Worm (Caenorhabditis elegans) whole organism, L1 larva: ENCODE data around the gene C44B7.7.

Experiments used
- C04F5.9 ChIP-seq: sonication (generic microtip); optimal IDR thresholded peaks from 2 replicates; lab custom pipeline; 2016; ENCODE audit warnings: missing genetic modification characterization, missing compliant biosample characterization
- C16A3.4 ChIP-seq: fragments of 150-350 bp; optimal IDR thresholded peaks from 2 replicates; lab custom pipeline; 2014; ENCODE audit warnings: missing biosample characterization, missing genetic modification characterization
- C34B4.2 ChIP-seq: sonication (generic microtip); optimal IDR thresholded peaks from 2 replicates; lab custom pipeline; 2017; ENCODE audit warnings: mild to moderate bottlenecking, missing genetic modification characterization, missing compliant biosample characterization
- F16B12.6 ChIP-seq: fragments of 150-350 bp; optimal IDR thresholded peaks from 2 replicates; lab custom pipeline; 2014; ENCODE audit warnings: missing biosample characterization, missing genetic modification characterization
- aha-1 ChIP-seq: fragments of 150-350 bp; optimal IDR thresholded peaks from 2 replicates; lab custom pipeline; 2014; ENCODE audit warnings: missing biosample characterization, missing genetic modification characterization
- alr-1 ChIP-seq: fragments of 200-800 bp; sonication (Bioruptor generic); optimal IDR thresholded peaks from 2 replicates; lab custom pipeline; 2018; ENCODE audit warnings: borderline replicate concordance, mild to moderate bottlenecking, missing genetic modification characterization, missing compliant biosample characterization
- aly-2 ChIP-seq: fragments of 150-350 bp; optimal IDR thresholded peaks from 2 replicates; lab custom pipeline; 2014; ENCODE audit warnings: missing biosample characterization, missing genetic modification characterization
- ama-1 ChIP-seq: fragments of 150-350 bp; optimal IDR thresholded peaks from 2 replicates; lab custom pipeline; 2014
- blmp-1 ChIP-seq: fragments of 150-350 bp; optimal IDR thresholded peaks from 2 replicates; lab custom pipeline; 2014; ENCODE audit warnings: missing biosample characterization, missing genetic modification characterization
- ceh-8 ChIP-seq: fragments of 200-800 bp; sonication (Bioruptor generic); optimal IDR thresholded peaks from 2 replicates; lab custom pipeline; 2018; ENCODE audit warnings: mild to moderate bottlenecking, missing genetic modification characterization, moderate library complexity, missing compliant biosample characterization
- ceh-82 ChIP-seq, 3 experiments: fragments of 150-350 bp in 1 of 3; sonication (generic microtip) in 2 of 3; optimal IDR thresholded peaks; 2 replicates each; lab custom pipeline; 2014 to 2017; ENCODE audit warnings: missing biosample characterization in 3 of 3, missing genetic modification characterization in 3 of 3
- ceh-90 ChIP-seq: sonication (generic microtip); optimal IDR thresholded peaks from 2 replicates; lab custom pipeline; 2016; ENCODE audit warnings: missing genetic modification characterization, missing compliant biosample characterization
- ces-1 ChIP-seq: fragments of 150-350 bp; optimal IDR thresholded peaks from 2 replicates; lab custom pipeline; 2014; ENCODE audit warnings: missing biosample characterization, missing genetic modification reagents, missing genetic modification characterization
- egl-13 ChIP-seq: sonication (generic microtip); optimal IDR thresholded peaks from 2 replicates; lab custom pipeline; 2016; ENCODE audit warnings: missing genotype, missing genetic modification reagents, missing genetic modification characterization, missing compliant biosample characterization
- egl-27 ChIP-seq, 2 experiments: fragments of 150-350 bp in 1 of 2; sonication (generic microtip); optimal IDR thresholded peaks; 3 replicates each; lab custom pipeline; 2017 to 2018; ENCODE audit warnings: missing biosample characterization in 2 of 2, missing genetic modification characterization in 2 of 2, missing genetic modification reagents in 2 of 2
- elt-2 ChIP-seq: sonication (generic microtip); optimal IDR thresholded peaks from 2 replicates; lab custom pipeline; 2016; ENCODE audit warnings: missing genetic modification characterization, mild to moderate bottlenecking, inconsistent platforms, missing compliant biosample characterization, missing genetic modification reagents
- elt-3 ChIP-seq, 6 experiments: fragments of 150-350 bp in 1 of 6; sonication (generic microtip); optimal IDR thresholded peaks; 2 replicates each; lab custom pipeline; 2017 to 2018; ENCODE audit warnings: missing biosample characterization in 6 of 6, missing genetic modification characterization in 6 of 6, inconsistent platforms in 1 of 6
- fkh-10 ChIP-seq: sonication (generic microtip); optimal IDR thresholded peaks from 2 replicates; lab custom pipeline; 2017; ENCODE audit warnings: missing biosample characterization, missing genetic modification reagents, missing genetic modification characterization
- fkh-4 ChIP-seq: sonication (generic microtip); optimal IDR thresholded peaks from 2 replicates; lab custom pipeline; 2016; ENCODE audit warnings: missing compliant biosample characterization, missing genetic modification characterization, borderline replicate concordance
- fos-1 ChIP-seq: fragments of 150-350 bp; optimal IDR thresholded peaks from 2 replicates; lab custom pipeline; 2014; ENCODE audit warnings: missing biosample characterization, missing genetic modification characterization
- grh-1 ChIP-seq: fragments of 200-800 bp; sonication (Bioruptor generic); IDR thresholded peaks from 2 replicates; pipeline ENCODE4 v1.3.6; 2022; ENCODE audit warnings: missing genetic modification reagents, missing genetic modification characterization, missing compliant biosample characterization
- hpl-2 ChIP-seq: fragments of 150-350 bp; optimal IDR thresholded peaks from 2 replicates; lab custom pipeline; 2014; ENCODE audit warnings: missing biosample characterization, missing genetic modification reagents, missing genetic modification characterization
- isw-1 ChIP-seq: fragments of 200-800 bp; sonication (Bioruptor generic); IDR thresholded peaks from 2 replicates; pipeline ENCODE4 v1.3.6; 2022; ENCODE audit warnings: missing genetic modification characterization, missing compliant biosample characterization
- jun-1 ChIP-seq: fragments of 150-350 bp; optimal IDR thresholded peaks from 2 replicates; lab custom pipeline; 2014; ENCODE audit warnings: missing biosample characterization, missing genetic modification reagents, missing genetic modification characterization
- lin-14 ChIP-seq: fragments of 200-800 bp; sonication (Bioruptor generic); optimal IDR thresholded peaks from 2 replicates; lab custom pipeline; 2018; ENCODE audit warnings: mild to moderate bottlenecking, missing genetic modification characterization, moderate library complexity, missing compliant biosample characterization
- lin-15B ChIP-seq: fragments of 150-350 bp; sonication (generic microtip); optimal IDR thresholded peaks from 3 replicates; lab custom pipeline; 2014; ENCODE audit warnings: missing biosample characterization, missing genetic modification characterization
- lin-39 ChIP-seq: fragments of 150-350 bp; optimal IDR thresholded peaks from 2 replicates; lab custom pipeline; 2014; ENCODE audit warnings: missing biosample characterization, missing genetic modification reagents, missing genetic modification characterization
- lsy-2 ChIP-seq, 2 experiments: fragments of 150-350 bp; optimal IDR thresholded peaks; 2 replicates each; lab custom pipeline; 2014; ENCODE audit warnings: missing biosample characterization in 2 of 2, missing genetic modification characterization in 2 of 2
- mab-9 ChIP-seq: fragments of 200-800 bp; sonication (Bioruptor generic); IDR thresholded peaks from 2 replicates; pipeline ENCODE4 v1.3.6; 2022; ENCODE audit warnings: missing genetic modification reagents, missing genetic modification characterization, missing compliant biosample characterization
- mef-2 ChIP-seq: fragments of 150-350 bp; optimal IDR thresholded peaks from 2 replicates; lab custom pipeline; 2014; ENCODE audit warnings: missing biosample characterization, missing genetic modification characterization
- mep-1 ChIP-seq: fragments of 150-350 bp; optimal IDR thresholded peaks from 2 replicates; lab custom pipeline; 2014; ENCODE audit warnings: missing biosample characterization, missing genetic modification characterization
- nhr-11 ChIP-seq: fragments of 150-350 bp; optimal IDR thresholded peaks from 2 replicates; lab custom pipeline; 2014; ENCODE audit warnings: missing biosample characterization, missing genetic modification characterization
- nhr-12 ChIP-seq: sonication (generic microtip); optimal IDR thresholded peaks from 2 replicates; lab custom pipeline; 2017; ENCODE audit warnings: missing biosample characterization, missing genetic modification characterization
- nhr-20 ChIP-seq: sonication (generic microtip); optimal IDR thresholded peaks from 2 replicates; lab custom pipeline; 2016; ENCODE audit warnings: mild to moderate bottlenecking, missing genetic modification characterization, missing compliant biosample characterization
- nhr-28 ChIP-seq: fragments of 150-350 bp; optimal IDR thresholded peaks from 2 replicates; lab custom pipeline; 2014; ENCODE audit warnings: missing biosample characterization, missing genetic modification characterization
- nhr-47 ChIP-seq: sonication (generic microtip); optimal IDR thresholded peaks from 2 replicates; lab custom pipeline; 2016; ENCODE audit warnings: mild to moderate bottlenecking, missing genetic modification characterization, moderate library complexity, missing compliant biosample characterization
- nhr-71 ChIP-seq: sonication (generic microtip); optimal IDR thresholded peaks from 2 replicates; lab custom pipeline; 2016; ENCODE audit warnings: mild to moderate bottlenecking, missing genetic modification characterization, moderate library complexity, missing compliant biosample characterization
- nhr-76 ChIP-seq: sonication (generic microtip); optimal IDR thresholded peaks from 2 replicates; lab custom pipeline; 2017; ENCODE audit warnings: missing biosample characterization, missing genetic modification characterization
- pag-3 ChIP-seq: sonication (generic microtip); optimal IDR thresholded peaks from 2 replicates; lab custom pipeline; 2017; ENCODE audit warnings: missing genetic modification characterization, mild to moderate bottlenecking, missing compliant biosample characterization, antibody characterized with exemption, borderline replicate concordance; ENCODE audit not compliant: insufficient read depth
- pqm-1 ChIP-seq: sonication (generic microtip); optimal IDR thresholded peaks from 3 replicates; lab custom pipeline; 2017; ENCODE audit warnings: missing biosample characterization, missing genetic modification characterization
- rnt-1 ChIP-seq: sonication (generic microtip); optimal IDR thresholded peaks from 2 replicates; lab custom pipeline; 2016; ENCODE audit warnings: mild to moderate bottlenecking, missing genetic modification characterization, moderate library complexity, missing compliant biosample characterization
- snpc-4 ChIP-seq: fragments of 150-350 bp; optimal IDR thresholded peaks from 2 replicates; lab custom pipeline; 2014; ENCODE audit warnings: missing biosample characterization, missing genetic modification characterization
- snu-23 ChIP-seq: sonication (generic microtip); optimal IDR thresholded peaks from 2 replicates; lab custom pipeline; 2016; ENCODE audit warnings: missing genetic modification characterization, missing compliant biosample characterization
- sox-4 ChIP-seq: sonication (generic microtip); optimal IDR thresholded peaks from 2 replicates; lab custom pipeline; 2016; ENCODE audit warnings: missing genetic modification characterization, missing compliant biosample characterization
- sptf-1 ChIP-seq: fragments of 150-350 bp; optimal IDR thresholded peaks from 2 replicates; lab custom pipeline; 2014; ENCODE audit warnings: missing biosample characterization, missing genetic modification characterization
- tbx-2 ChIP-seq: sonication (generic microtip); optimal IDR thresholded peaks from 2 replicates; lab custom pipeline; 2016; ENCODE audit warnings: missing genetic modification characterization, missing compliant biosample characterization
- tlp-1 ChIP-seq: fragments of 150-350 bp; optimal IDR thresholded peaks from 2 replicates; lab custom pipeline; 2014; ENCODE audit warnings: missing biosample characterization, missing genetic modification characterization
- unc-130 ChIP-seq: fragments of 150-350 bp; optimal IDR thresholded peaks from 2 replicates; lab custom pipeline; 2017; ENCODE audit warnings: missing biosample characterization, missing genetic modification characterization, inconsistent platforms
- unc-30 ChIP-seq: sonication (generic microtip); optimal IDR thresholded peaks from 2 replicates; lab custom pipeline; 2017; ENCODE audit warnings: missing biosample characterization, missing genetic modification characterization
- unc-98 ChIP-seq: fragments of 200-800 bp; sonication (Bioruptor generic); IDR thresholded peaks from 2 replicates; pipeline ENCODE4 v1.3.6; 2022; ENCODE audit warnings: missing genetic modification characterization, missing compliant biosample characterization
- vab-15 ChIP-seq: sonication (generic microtip); optimal IDR thresholded peaks from 2 replicates; lab custom pipeline; 2017; ENCODE audit warnings: missing genotype, mild to moderate bottlenecking, missing genetic modification characterization, missing compliant biosample characterization
- zag-1 ChIP-seq: fragments of 150-350 bp; optimal IDR thresholded peaks from 2 replicates; lab custom pipeline; 2014; ENCODE audit warnings: missing biosample characterization, missing genetic modification characterization

Gene C44B7.7

DNA sequence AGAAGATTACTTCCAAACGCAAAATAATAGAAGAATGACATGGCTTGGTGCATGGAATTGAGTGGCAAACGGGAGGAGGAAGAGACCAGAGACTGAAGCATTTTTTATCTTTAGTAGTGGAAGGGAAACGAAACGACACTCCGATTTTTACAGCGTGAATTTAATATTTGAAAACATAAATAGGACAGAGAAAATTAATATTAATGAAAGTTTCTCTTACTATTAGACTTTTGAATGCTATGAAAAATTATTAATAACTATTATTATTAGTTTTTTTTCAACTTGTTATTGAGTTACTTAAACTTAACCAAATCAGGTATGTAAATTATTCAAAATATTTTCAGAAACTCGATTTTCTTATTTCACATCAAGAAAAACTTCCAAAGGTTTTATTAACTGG, at the start of gene C44B7.7:
C44B7.7 (minus strand) TSS at position 101 of the 400 bp plus-strand sequence.
- TF ChIP-seq ceh-8 (no peak), nhr-20 (tag; lab: Kevin White, UChicago) (no peak), tbx-2 (tag; lab: Kevin White, UChicago) (no peak), rnt-1 (tag; lab: Kevin White, UChicago) (no peak), blmp-1 (tag; lab: Kevin White, UChicago) (no peak), lsy-2 (tag; optimal IDR thresholded peaks at IDR 0.05; lab: Kevin White, UChicago) (no peak), sox-4 (tag; lab: Kevin White, UChicago) (no peak), lin-14 (GFP tag; lab: Kevin White, UChicago) (no peak), fos-1 (tag; lab: Kevin White, UChicago) (no peak), sptf-1 (tag; lab: Kevin White, UChicago) (no peak), F16B12.6 (tag; lab: Kevin White, UChicago) (no peak)

DNA sequence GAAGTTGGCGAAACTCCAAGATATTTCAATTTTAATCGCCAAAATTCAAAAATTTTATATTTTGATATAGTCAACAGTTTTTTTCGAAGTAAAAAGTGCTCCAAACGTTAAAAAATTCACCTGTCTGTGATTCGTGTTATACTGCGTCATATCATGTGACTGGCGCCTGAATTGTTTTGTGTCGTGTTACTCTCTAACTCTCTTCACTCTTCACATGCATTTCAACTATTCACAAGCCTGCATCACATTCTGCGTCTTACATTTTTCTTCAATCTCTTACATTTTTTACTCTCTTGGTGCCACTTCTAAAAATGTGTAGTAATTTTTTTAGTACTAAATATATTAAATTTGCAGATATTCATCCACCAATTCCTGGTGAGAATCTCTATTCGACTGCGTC, 48.4 kb upstream of the C44B7.7 start, which contains the start of gene flcn-1:
flcn-1 (plus strand) TSS at position 348 of the 400 bp plus-strand sequence.
- TF ChIP-seq nhr-47 (tag; lab: Kevin White, UChicago) (peak; percentile 67), jun-1 (tag; lab: Kevin White, UChicago) (no peak), lin-39 (tag; lab: Kevin White, UChicago) (peak; percentile 6), aly-2 (tag; lab: Kevin White, UChicago) (no peak), unc-130 (tag; lab: Kevin White, UChicago) (peak; percentile 20), zag-1 (no peak), vab-15 (tag; lab: Kevin White, UChicago) (no peak), nhr-11 (no peak), egl-27 (tag; optimal IDR thresholded peaks at IDR 0.05; lab: Kevin White, UChicago) (no peak), unc-30 (tag; lab: Kevin White, UChicago) (no peak), nhr-76 (tag; lab: Kevin White, UChicago) (no peak), snu-23 (peak; percentile 74), grh-1 (GFP tag; lab: Robert Waterston, UW) (no peak), ceh-82 (tag; optimal IDR thresholded peaks at IDR 0.05; lab: Kevin White, UChicago) (peak in 1 of 3 experiments; percentile 10), elt-2 (tag; lab: Kevin White, UChicago) (peak; percentile 41), fkh-4 (tag; lab: Kevin White, UChicago) (no peak), unc-98 (GFP tag; lab: Robert Waterston, UW) (no peak), snpc-4 (peak; percentile 15), pqm-1 (tag; lab: Kevin White, UChicago) (no peak), elt-3 (tag; optimal IDR thresholded peaks at IDR 0.05; lab: Kevin White, UChicago) (no peak), ama-1 (lab: Kevin White, UChicago) (no peak), nhr-28 (tag; lab: Kevin White, UChicago) (no peak), blmp-1 (tag; lab: Kevin White, UChicago) (peak; percentile 23), aha-1 (tag; lab: Kevin White, UChicago) (no peak), sox-4 (tag; lab: Kevin White, UChicago) (peak; percentile 17), C16A3.4 (tag; lab: Kevin White, UChicago) (no peak), egl-13 (peak; percentile 50), C34B4.2 (tag; lab: Kevin White, UChicago) (no peak), ceh-90 (tag; lab: Kevin White, UChicago) (no peak), lin-15B (no peak), ces-1 (no peak), mep-1 (tag; lab: Kevin White, UChicago) (peak; percentile 76), hpl-2 (no peak), isw-1 (no peak), tlp-1 (no peak), mef-2 (tag; lab: Kevin White, UChicago) (no peak), fkh-10 (GFP tag; lab: Kevin White, UChicago) (no peak), C04F5.9 (tag; lab: Kevin White, UChicago) (peak; percentile 68), nhr-71 (tag; lab: Kevin White, UChicago) (peak; percentile 78), nhr-12 (tag; lab: Kevin White, UChicago) (no peak), alr-1 (tag; lab: Kevin White, UChicago) (no peak), fos-1 (tag; lab: Kevin White, UChicago) (peak; percentile 15), pag-3 (no peak), mab-9 (GFP tag; lab: Robert Waterston, UW) (no peak)
